Worm (Caenorhabditis elegans): ENCODE data around the gene C55A6.11.

ce11 chrV:11546795-11547194, 26.5 kb downstream of the C55A6.11 start, which contains the start of gene F38B7.11:
- TF ChIP-seq pes-1 (GFP tag; IDR thresholded peaks at IDR 0.05) (no peak), sea-1 (GFP tag; conservative IDR thresholded peaks at IDR 0.05) (no peak), hmbx-1 (tag; optimal IDR thresholded peaks at IDR 0.05) (no peak)

Data from whole organism, early embryonic.